Worm (Caenorhabditis elegans): ENCODE data around the gene penr-1.
A peak's percentile ranks its signal among the peaks of the same experiment; 100 is the strongest.

penr-1 gene

ce11 chrV:5259448-5259847, 9.8 kb upstream of the penr-1 start, which contains the start of gene srt-70:
Gene srt-70, minus strand, starts transcription at chrV:5259548.
- TF ChIP-seq jun-1 (tag; optimal IDR thresholded peaks at IDR 0.05) (no peak), madf-9 (GFP tag; conservative IDR thresholded peaks at IDR 0.05) (no peak), ZK546.5 (tag; optimal IDR thresholded peaks at IDR 0.05) (no peak), dpl-1 (GFP tag; optimal IDR thresholded peaks at IDR 0.05) (no peak), Y105C5A.15 (GFP tag; IDR thresholded peaks at IDR 0.05) (no peak)

- no peak for TF ChIP-seq mes-2 (tag; optimal IDR thresholded peaks at IDR 0.05; ENCODE audit: poor library complexity, severe bottlenecking)
- no peak for TF ChIP-seq hlh-30 (tag; optimal IDR thresholded peaks at IDR 0.05; ENCODE audit: insufficient read depth)
- no peak for TF ChIP-seq ceh-44 (GFP tag; IDR thresholded peaks at IDR 0.05)
- no peak for TF ChIP-seq tag-97 (GFP tag; IDR thresholded peaks at IDR 0.05)
Measured at ce11 chrV:5262999-5263398, 6.3 kb upstream of the penr-1 start, which contains the start of gene cest-30. Gene cest-30, minus strand, starts transcription at chrV:5263099.

- TF ChIP-seq unc-130 (GFP tag; optimal IDR thresholded peaks at IDR 0.05) = no peak
- no peak for TF ChIP-seq ceh-20 (GFP tag; IDR thresholded peaks at IDR 0.05)
Measured at ce11 chrV:5265581-5265980, 3.7 kb upstream of the penr-1 start, which contains the start of the genes srt-69 and B0238.12. Gene srt-69, minus strand, starts transcription at chrV:5265681. Gene B0238.12, plus strand, starts transcription at chrV:5265844.

ce11 chrV:5271487-5271886, 2.2 kb downstream of the penr-1 start:
- TF ChIP-seq F10B5.3 (tag; optimal IDR thresholded peaks at IDR 0.05) = no peak
- TF ChIP-seq ZK546.5 (tag; optimal IDR thresholded peaks at IDR 0.05) = no peak
- peak; percentile 74 for TF ChIP-seq duxl-1 (tag; optimal IDR thresholded peaks at IDR 0.05; ENCODE audit: poor library complexity)
- TF ChIP-seq Y48G9A.11 (GFP tag; IDR thresholded peaks at IDR 0.05) = no peak
- TF ChIP-seq mes-2 (tag; optimal IDR thresholded peaks at IDR 0.05; ENCODE audit: poor library complexity, severe bottlenecking) = peak; percentile 31
- TF ChIP-seq lim-7 (GFP tag; IDR thresholded peaks at IDR 0.05) = no peak
- TF ChIP-seq lir-3 (tag; optimal IDR thresholded peaks at IDR 0.05) = no peak
- TF ChIP-seq sdz-12 (GFP tag; optimal IDR thresholded peaks at IDR 0.05) = no peak
- peak; percentile 82 for TF ChIP-seq gei-8 (GFP tag; optimal IDR thresholded peaks at IDR 0.05)
- TF ChIP-seq ama-1 (optimal IDR thresholded peaks at IDR 0.05) = no peak
- no peak for TF ChIP-seq daf-19 (GFP tag; conservative IDR thresholded peaks at IDR 0.05)
- TF ChIP-seq aha-1 (tag) = peak; percentile 99
- no peak for TF ChIP-seq nhr-6 (tag; optimal IDR thresholded peaks at IDR 0.05)
- no peak for TF ChIP-seq egl-27 (tag; optimal IDR thresholded peaks at IDR 0.05)
- TF ChIP-seq lin-29 (GFP tag; IDR thresholded peaks at IDR 0.05) = no peak
- peak; percentile 85 for TF ChIP-seq nhr-28 (tag; optimal IDR thresholded peaks at IDR 0.05)
- peak; percentile 57; the same call in 1 of the 2 replicates for TF ChIP-seq nhr-42 (GFP tag; IDR thresholded peaks at IDR 0.05)
- TF ChIP-seq ZK337.2 (GFP tag; IDR thresholded peaks at IDR 0.05) = no peak
- no peak for TF ChIP-seq dmd-9 (GFP tag; IDR thresholded peaks at IDR 0.05)
- no peak for TF ChIP-seq F44E2.7 (GFP tag; IDR thresholded peaks at IDR 0.05)
- peak; percentile 42 to 80 for TF ChIP-seq daf-16 (GFP tag; optimal IDR thresholded peaks at IDR 0.05)
- peak; percentile 76 for TF ChIP-seq daf-16 (tag; optimal IDR thresholded peaks at IDR 0.05)
- 0 out of 2 replicates have a peak, but pooled peaks have one; percentile 20 for TF ChIP-seq ceh-20 (GFP tag; IDR thresholded peaks at IDR 0.05)
- TF ChIP-seq zfp-3 (GFP tag; conservative IDR thresholded peaks at IDR 0.05) = no peak
- TF ChIP-seq aly-2 (tag; optimal IDR thresholded peaks at IDR 0.05) = no peak
- TF ChIP-seq ceh-82 (tag; optimal IDR thresholded peaks at IDR 0.05) = no peak
- peak; percentile 61 for TF ChIP-seq pqm-1 (tag; optimal IDR thresholded peaks at IDR 0.05)
- TF ChIP-seq F49E8.2 (tag; optimal IDR thresholded peaks at IDR 0.05; ENCODE audit: borderline replicate concordance) = no peak
- TF ChIP-seq lsy-2 (tag; optimal IDR thresholded peaks at IDR 0.05) = peak in 1 of 2 experiments; percentile 52
- no peak for TF ChIP-seq tag-97 (GFP tag; IDR thresholded peaks at IDR 0.05)
- TF ChIP-seq zfp-2 (tag; optimal IDR thresholded peaks at IDR 0.05) = no peak
- TF ChIP-seq hlh-11 (tag; optimal IDR thresholded peaks at IDR 0.05) = peak; percentile 98
- TF ChIP-seq ztf-11 (tag; optimal IDR thresholded peaks at IDR 0.05) = no peak
- peak; percentile 81 for TF ChIP-seq nhr-102 (tag; optimal IDR thresholded peaks at IDR 0.05)
- no peak; the same call in 1 of the 2 replicates for TF ChIP-seq pha-4 (GFP tag; IDR thresholded peaks at IDR 0.05)
- no peak for TF ChIP-seq pha-4 (tag; optimal IDR thresholded peaks at IDR 0.05)
- TF ChIP-seq jun-1 (tag; optimal IDR thresholded peaks at IDR 0.05) = peak; percentile 33
- no peak for TF ChIP-seq T20F7.1 (GFP tag; optimal IDR thresholded peaks at IDR 0.05)
- TF ChIP-seq daf-8 (GFP tag; IDR thresholded peaks at IDR 0.05) = no peak
- TF ChIP-seq unc-39 (tag; optimal IDR thresholded peaks at IDR 0.05) = no peak

Data from whole organism, L4 larva.